Worm (Caenorhabditis elegans) whole organism, L2 larva: Measurements from ENCODE around the gene rnr-1.
A peak's percentile ranks its signal among the peaks of the same experiment; 100 is the strongest.

ENCODE experiments used
- R02D3.7 ChIP-seq: fragments of 150-350 bp; optimal IDR thresholded peaks from 2 replicates; lab custom pipeline; 2014; ENCODE audit warnings: missing biosample characterization, missing genetic modification characterization
- aly-2 ChIP-seq: fragments of 150-350 bp; optimal IDR thresholded peaks from 2 replicates; lab custom pipeline; 2014; ENCODE audit warnings: missing biosample characterization, missing genetic modification characterization
- ceh-82 ChIP-seq: fragments of 150-350 bp; optimal IDR thresholded peaks from 2 replicates; lab custom pipeline; 2014; ENCODE audit warnings: missing biosample characterization, missing genetic modification characterization
- fos-1 ChIP-seq: fragments of 150-350 bp; optimal IDR thresholded peaks from 2 replicates; lab custom pipeline; 2014; ENCODE audit warnings: missing biosample characterization, missing genetic modification characterization
- lin-11 ChIP-seq: fragments of 150-350 bp; sonication (generic microtip); optimal IDR thresholded peaks from 2 replicates; lab custom pipeline; 2014; ENCODE audit warnings: missing biosample characterization, missing genetic modification characterization, inconsistent platforms, mixed read lengths
- lin-13 ChIP-seq: fragments of 150-350 bp; optimal IDR thresholded peaks from 2 replicates; lab custom pipeline; 2014; ENCODE audit warnings: missing biosample characterization, missing genetic modification reagents, missing genetic modification characterization
- lin-39 ChIP-seq: fragments of 150-350 bp; optimal IDR thresholded peaks from 2 replicates; lab custom pipeline; 2014; ENCODE audit warnings: missing biosample characterization, missing genetic modification reagents, missing genetic modification characterization
- ztf-4 ChIP-seq: fragments of 150-350 bp; optimal IDR thresholded peaks from 2 replicates; lab custom pipeline; 2014; ENCODE audit warnings: missing biosample characterization, missing genetic modification characterization

DNA sequence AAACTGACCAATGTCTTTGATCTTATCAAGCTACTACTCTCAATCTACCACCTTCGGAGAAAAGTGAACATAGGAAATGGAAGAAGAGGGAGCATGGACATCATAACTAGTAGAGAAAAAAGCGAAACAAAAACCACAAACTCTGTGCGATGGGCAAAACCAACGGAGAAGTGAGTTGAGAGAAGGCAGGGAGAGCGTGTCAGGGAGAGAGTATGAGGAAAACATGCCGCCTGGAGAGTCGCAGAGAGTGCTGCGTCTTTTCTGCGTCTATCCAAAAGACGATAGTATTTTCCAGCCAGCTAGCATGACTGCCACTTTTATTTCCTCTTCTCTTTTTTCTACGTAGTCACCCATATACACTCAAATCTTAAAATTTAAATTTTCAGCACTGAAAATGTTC is 11.4 kb upstream of the rnr-1 start, which contains the start of gene saeg-2:
- TF ChIP-seq lin-13 (GFP tag; lab: Kevin White, UChicago) (no peak), ztf-4 (tag; lab: Kevin White, UChicago) (no peak), ceh-82 (no peak), lin-11 (no peak), lin-39 (tag; lab: Kevin White, UChicago) (no peak), R02D3.7 (tag; lab: Kevin White, UChicago) (no peak), fos-1 (tag; lab: Kevin White, UChicago) (peak; percentile 64), aly-2 (tag; lab: Kevin White, UChicago) (no peak)
